Fruit fly (Drosophila melanogaster): Measurements from ENCODE around the gene laf.

- no peak for TF ChIP-seq CG8478 (optimal IDR thresholded peaks at IDR 0.05)
- TF ChIP-seq CTCF (optimal IDR thresholded peaks at IDR 0.05) = peak; percentile 39 to 69
Measured at dm6 chr3R:4905764-4906626, 27.7 kb upstream of the laf start, which contains the start of gene Gnf1.

Data from S2 (cell line).